Fruit fly (Drosophila melanogaster): ENCODE measurements around the gene CG33985.

CG33985 gene

dm6 chr3L:15526712-15527111 lies at the start of gene CG33985:
Gene CG33985 (minus strand): TSS chr3L:15526812.
- no peak for TF ChIP-seq HLH3B (GFP tag; IDR thresholded peaks at IDR 0.05)
- TF ChIP-seq YL-1 (GFP tag; optimal IDR thresholded peaks at IDR 0.05) = no peak
- TF ChIP-seq CG3726 (GFP tag; IDR thresholded peaks at IDR 0.05) = no peak
- TF ChIP-seq MESR4 (GFP tag; optimal IDR thresholded peaks at IDR 0.05) = no peak
- TF ChIP-seq Ssrp (tag; optimal IDR thresholded peaks at IDR 0.05) = no peak
- no peak for TF ChIP-seq Optix (GFP tag; IDR thresholded peaks at IDR 0.05)
- no peak for TF ChIP-seq nerfin-1 (tag; optimal IDR thresholded peaks at IDR 0.05)
- TF ChIP-seq CG7271 (tag; optimal IDR thresholded peaks at IDR 0.05) = no peak
- no peak for TF ChIP-seq CG1602 (GFP tag; optimal IDR thresholded peaks at IDR 0.05)
- no peak for TF ChIP-seq h (optimal IDR thresholded peaks at IDR 0.05)
- no peak for TF ChIP-seq luna (GFP tag; optimal IDR thresholded peaks at IDR 0.05)
- TF ChIP-seq CG7745 (tag; optimal IDR thresholded peaks at IDR 0.05) = no peak
- TF ChIP-seq Gug (GFP tag; IDR thresholded peaks at IDR 0.05) = no peak
- TF ChIP-seq CG6175 (GFP tag; IDR thresholded peaks at IDR 0.05) = no peak
- TF ChIP-seq CG12942 (GFP tag; optimal IDR thresholded peaks at IDR 0.05) = no peak
- no peak for TF ChIP-seq wor (GFP tag; IDR thresholded peaks at IDR 0.05)
- TF ChIP-seq CG13624 (GFP tag; optimal IDR thresholded peaks at IDR 0.05) = no peak
- no peak for TF ChIP-seq CG9215 (GFP tag; IDR thresholded peaks at IDR 0.05)

DNA sequence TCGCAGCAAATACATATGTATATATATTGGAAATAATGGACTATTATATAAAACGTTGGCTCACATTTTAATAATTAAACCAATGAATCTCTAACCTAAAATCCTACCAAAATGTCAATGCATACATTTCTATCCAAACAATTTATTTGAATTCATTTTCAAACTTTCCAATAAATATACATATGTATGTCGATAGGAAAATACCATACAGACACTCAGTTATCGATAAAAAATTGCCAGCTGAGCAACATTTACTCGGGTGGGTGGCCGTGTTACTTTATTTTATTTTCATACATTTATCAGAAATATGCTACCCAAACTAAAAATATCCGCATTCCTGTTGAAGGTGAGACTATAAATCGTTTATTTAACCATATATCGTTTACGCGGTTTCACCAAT lies 49.7 kb upstream of the CG33985 start, which contains the start of gene Ufsp2:
Ufsp2 (plus strand) TSS at position 214 of the 400 bp plus-strand sequence.
- TF ChIP-seq E2f2 (GFP tag; IDR thresholded peaks at IDR 0.05) (peak; percentile 58; the same call in 1 of the 2 replicates), Lpt (GFP tag; optimal IDR thresholded peaks at IDR 0.05) (no peak), YL-1 (GFP tag; optimal IDR thresholded peaks at IDR 0.05) (peak; percentile 31), Dll (GFP tag; IDR thresholded peaks at IDR 0.05; ENCODE audit: partially characterized antibody) (peak; percentile 46; the same call in 2 of the 4 replicates), Dfd (GFP tag; optimal IDR thresholded peaks at IDR 0.05) (no peak), CG32532 (GFP tag; IDR thresholded peaks at IDR 0.05) (no peak), bowl (GFP tag; IDR thresholded peaks at IDR 0.05) (no peak), CG2202 (tag; optimal IDR thresholded peaks at IDR 0.05) (no peak), CG2116 (GFP tag; optimal IDR thresholded peaks at IDR 0.05) (peak; percentile 26), zen2 (GFP tag; IDR thresholded peaks at IDR 0.05; ENCODE audit: partially characterized antibody) (0 out of 3 replicates have a peak, but pooled peaks have one; percentile 48), crp (GFP tag; optimal IDR thresholded peaks at IDR 0.05) (peak in 1 of 2 experiments; percentile 69), Dref (GFP tag; IDR thresholded peaks at IDR 0.05) (peak; percentile 55), stwl (tag; optimal IDR thresholded peaks at IDR 0.05) (peak; percentile 24), MBD-R2 (GFP tag; IDR thresholded peaks at IDR 0.05) (peak; percentile 37; the same call in 1 of the 2 replicates), trem (tag; optimal IDR thresholded peaks at IDR 0.05) (peak; percentile 22), sna (GFP tag; IDR thresholded peaks at IDR 0.05; ENCODE audit: partially characterized antibody) (0 out of 2 replicates have a peak, but pooled peaks have one; percentile 23), CG10321 (GFP tag; IDR thresholded peaks at IDR 0.05) (no peak), dan (GFP tag; IDR thresholded peaks at IDR 0.05) (no peak), Scr (GFP tag; IDR thresholded peaks at IDR 0.05; ENCODE audit: partially characterized antibody) (peak; percentile 41; the same call in 1 of the 2 replicates), Dp (GFP tag; optimal IDR thresholded peaks at IDR 0.05) (peak; percentile 52), CG13624 (GFP tag; optimal IDR thresholded peaks at IDR 0.05) (no peak), pzg (GFP tag; optimal IDR thresholded peaks at IDR 0.05) (peak; percentile 11), Doc3 (GFP tag; IDR thresholded peaks at IDR 0.05; ENCODE audit: partially characterized antibody) (peak; percentile 28; the same call in 1 of the 3 replicates), ci (GFP tag; IDR thresholded peaks at IDR 0.05) (no peak), BEAF-32 (GFP tag; optimal IDR thresholded peaks at IDR 0.05) (peak; percentile 15), CG34224 (GFP tag; IDR thresholded peaks at IDR 0.05; ENCODE audit: partially characterized antibody) (peak; percentile 61; the same call in 2 of the 3 replicates), MESR4 (GFP tag; optimal IDR thresholded peaks at IDR 0.05) (peak; percentile 55), Xbp1 (GFP tag; optimal IDR thresholded peaks at IDR 0.05) (no peak)

All from whole organism, embryonic.